Worm (Caenorhabditis elegans): ENCODE measurements around the gene pqn-35.

DNA sequence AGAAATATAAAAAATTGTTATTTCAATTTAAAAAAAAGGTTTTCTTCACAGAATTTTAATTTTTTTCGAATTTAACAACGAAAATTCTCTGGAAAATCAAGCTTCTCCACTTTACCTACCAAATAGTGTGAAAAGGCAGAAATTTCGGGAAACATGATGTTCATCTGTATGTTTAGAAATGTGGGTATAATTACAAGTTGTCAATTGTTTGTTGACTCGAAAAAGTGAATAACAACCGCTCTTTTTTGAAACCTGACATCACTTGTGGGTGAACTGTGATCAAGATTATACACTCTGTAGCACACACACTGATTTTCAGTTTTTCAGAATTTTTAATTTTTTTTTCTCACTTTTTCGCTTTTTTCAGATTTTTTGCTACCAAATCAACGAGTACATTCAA, 13.0 kb upstream of the pqn-35 start:
- TF ChIP-seq dao-5 (tag; optimal IDR thresholded peaks at IDR 0.05) (no peak), him-1 (tag; optimal IDR thresholded peaks at IDR 0.05) (no peak), W03F9.2 (tag; optimal IDR thresholded peaks at IDR 0.05) (no peak)
